Worm (Caenorhabditis elegans): ENCODE measurements around the gene Y53F4B.43.

The Y53F4B.43 gene

ce11 chrII:15004538-15004937 is 16.3 kb downstream of the Y53F4B.43 start (continued):
- TF ChIP-seq ceh-79 (tag; optimal IDR thresholded peaks at IDR 0.05) (no peak), sptf-2 (GFP tag; optimal IDR thresholded peaks at IDR 0.05) (no peak), attf-6 (GFP tag; IDR thresholded peaks at IDR 0.05) (peak; percentile 54), ztf-25 (GFP tag; IDR thresholded peaks at IDR 0.05) (peak; percentile 77; the same call in 1 of the 2 replicates), ets-4 (GFP tag; optimal IDR thresholded peaks at IDR 0.05) (no peak), ZK185.1 (tag; optimal IDR thresholded peaks at IDR 0.05; ENCODE audit: poor library complexity, severe bottlenecking) (no peak), dpl-1 (GFP tag; optimal IDR thresholded peaks at IDR 0.05) (no peak), ztf-26 (tag; optimal IDR thresholded peaks at IDR 0.05) (no peak), unc-62 (GFP tag; optimal IDR thresholded peaks at IDR 0.05) (no peak), hlh-26 (GFP tag; conservative IDR thresholded peaks at IDR 0.05) (no peak), lag-1 (GFP tag; IDR thresholded peaks at IDR 0.05) (no peak), ztf-18 (tag; optimal IDR thresholded peaks at IDR 0.05) (peak; percentile 18), repo-1 (tag; optimal IDR thresholded peaks at IDR 0.05) (no peak), xnd-1 (tag; optimal IDR thresholded peaks at IDR 0.05) (peak; percentile 50), ceh-40 (GFP tag; IDR thresholded peaks at IDR 0.05) (no peak), madf-3 (GFP tag; IDR thresholded peaks at IDR 0.05) (peak; percentile 87), gei-17 (GFP tag; optimal IDR thresholded peaks at IDR 0.05) (no peak), cebp-2 (GFP tag; IDR thresholded peaks at IDR 0.05) (peak; percentile 79; the same call in 1 of the 2 replicates), F55B11.4 (tag; optimal IDR thresholded peaks at IDR 0.05; ENCODE audit: borderline replicate concordance, insufficient read depth) (no peak), lin-54 (GFP tag; optimal IDR thresholded peaks at IDR 0.05) (peak; percentile 73), F52B5.7 (tag; optimal IDR thresholded peaks at IDR 0.05) (peak; percentile 86), hlh-12 (tag; optimal IDR thresholded peaks at IDR 0.05) (no peak), ceh-27 (GFP tag; optimal IDR thresholded peaks at IDR 0.05) (no peak), D2030.7 (GFP tag; IDR thresholded peaks at IDR 0.05) (peak; percentile 75), egl-44 (GFP tag; IDR thresholded peaks at IDR 0.05) (no peak; the same call in 1 of the 2 replicates), snpc-1.1 (tag; optimal IDR thresholded peaks at IDR 0.05; ENCODE audit: insufficient read depth) (peak; percentile 8), F22D6.2 (tag; optimal IDR thresholded peaks at IDR 0.05) (no peak), T07F8.4 (tag; optimal IDR thresholded peaks at IDR 0.05) (no peak), tbx-9 (tag; optimal IDR thresholded peaks at IDR 0.05; ENCODE audit: borderline replicate concordance) (no peak), nhr-179 (tag; optimal IDR thresholded peaks at IDR 0.05) (no peak), C17E4.6 (GFP tag; IDR thresholded peaks at IDR 0.05) (peak; percentile 83), B0261.1 (tag; optimal IDR thresholded peaks at IDR 0.05) (no peak), ceh-91 (GFP tag; IDR thresholded peaks at IDR 0.05) (peak; percentile 79), Y53G8AR.9 (GFP tag; conservative IDR thresholded peaks at IDR 0.05) (peak; percentile 89), sea-2 (GFP tag; IDR thresholded peaks at IDR 0.05) (no peak), K12H6.12 (tag; optimal IDR thresholded peaks at IDR 0.05) (no peak), akir-1 (GFP tag; optimal IDR thresholded peaks at IDR 0.05) (no peak), ceh-58 (GFP tag; IDR thresholded peaks at IDR 0.05) (peak; percentile 87; the same call in 1 of the 2 replicates), let-526 (GFP tag; IDR thresholded peaks at IDR 0.05) (no peak), F23B12.7 (tag; optimal IDR thresholded peaks at IDR 0.05; ENCODE audit: insufficient read depth) (no peak), nhr-80 (tag; optimal IDR thresholded peaks at IDR 0.05) (no peak), hmg-1.2 (GFP tag; IDR thresholded peaks at IDR 0.05) (peak; percentile 56; the same call in 1 of the 2 replicates), efl-1 (GFP tag; optimal IDR thresholded peaks at IDR 0.05) (peak; percentile 39), madf-8 (GFP tag; conservative IDR thresholded peaks at IDR 0.05) (peak; percentile 19; the same call in 1 of the 2 replicates), C06A6.2 (GFP tag; conservative IDR thresholded peaks at IDR 0.05) (no peak), ztf-6 (GFP tag; IDR thresholded peaks at IDR 0.05) (no peak), snpc-3.4 (tag; optimal IDR thresholded peaks at IDR 0.05) (peak; percentile 20), zfh-2 (GFP tag; conservative IDR thresholded peaks at IDR 0.05) (no peak), rcor-1 (GFP tag; IDR thresholded peaks at IDR 0.05) (0 out of 2 replicates have a peak, but pooled peaks have one; percentile 32)

Measured in whole organism, young adult.